Fruit fly (Drosophila melanogaster) whole organism, prepupa: ENCODE results near the gene CG13075.

Experiments
- Blimp-1 ChIP-seq: fragments of 200-800 bp; sonication (Bioruptor generic); optimal IDR thresholded peaks from 3 replicates; lab custom pipeline; 2017; ENCODE audit warnings: missing biosample characterization, missing genetic modification characterization, mild to moderate bottlenecking, moderate library complexity, missing genetic modification reagents
- CG10631 ChIP-seq: fragments of 200-800 bp; sonication (Bioruptor generic); optimal IDR thresholded peaks from 2 replicates; lab custom pipeline; 2016; ENCODE audit warnings: missing biosample characterization, missing genetic modification characterization
- CG11294 ChIP-seq: fragments of 200-800 bp; sonication (Bioruptor generic); IDR thresholded peaks from 2 replicates; pipeline ENCODE4 v1.3.6; 2022; ENCODE audit warnings: missing biosample characterization, missing genetic modification characterization
- CG11762 ChIP-seq: fragments of 200-800 bp; sonication (Bioruptor generic); optimal IDR thresholded peaks from 3 replicates; lab custom pipeline; 2016; ENCODE audit warnings: missing biosample characterization, missing genetic modification characterization; ENCODE audit not compliant: insufficient read depth
- CG11902 ChIP-seq: fragments of 200-800 bp; sonication (Bioruptor generic); optimal IDR thresholded peaks from 3 replicates; lab custom pipeline; 2016; ENCODE audit warnings: missing biosample characterization, missing genetic modification characterization
- CG15336 ChIP-seq: fragments of 200-800 bp; sonication (Bioruptor generic); IDR thresholded peaks from 2 replicates; pipeline ENCODE4 v1.3.6; 2022; ENCODE audit warnings: missing biosample characterization, missing genetic modification characterization
- CG16779 ChIP-seq: fragments of 200-800 bp; sonication (Bioruptor generic); optimal IDR thresholded peaks from 3 replicates; lab custom pipeline; 2017; ENCODE audit warnings: missing biosample characterization, mild to moderate bottlenecking, missing genetic modification characterization
- CG3032 ChIP-seq: fragments of 200-800 bp; optimal IDR thresholded peaks from 2 replicates; lab custom pipeline; 2019; ENCODE audit warnings: missing biosample characterization, mild to moderate bottlenecking, missing genetic modification characterization, moderate library complexity
- CG31627 ChIP-seq: fragments of 200-800 bp; sonication (Bioruptor generic); optimal IDR thresholded peaks from 3 replicates; lab custom pipeline; 2016; ENCODE audit warnings: missing biosample characterization, missing genetic modification characterization
- CG32006 ChIP-seq: fragments of 200-800 bp; sonication (Bioruptor generic); optimal IDR thresholded peaks from 3 replicates; lab custom pipeline; 2017; ENCODE audit warnings: missing biosample characterization, mild to moderate bottlenecking, missing genetic modification characterization
- CG34406 ChIP-seq: fragments of 200-800 bp; sonication (Bioruptor generic); optimal IDR thresholded peaks from 3 replicates; lab custom pipeline; 2016; ENCODE audit warnings: missing biosample characterization, missing genetic modification characterization
- CG3919 ChIP-seq: fragments of 200-800 bp; sonication (Bioruptor generic); optimal IDR thresholded peaks from 3 replicates; lab custom pipeline; 2016; ENCODE audit warnings: missing biosample characterization, missing genetic modification characterization
- CG4318 ChIP-seq: fragments of 200-800 bp; sonication (Bioruptor generic); optimal IDR thresholded peaks from 3 replicates; lab custom pipeline; 2017; ENCODE audit warnings: missing biosample characterization, mild to moderate bottlenecking, missing genetic modification characterization
- CG6163 ChIP-seq: fragments of 200-800 bp; sonication (Bioruptor generic); IDR thresholded peaks from 3 replicates; pipeline ENCODE4 v1.3.6; 2022; ENCODE audit warnings: missing biosample characterization, missing genetic modification characterization
- CG6276 ChIP-seq: fragments of 200-800 bp; sonication (Bioruptor generic); optimal IDR thresholded peaks from 2 replicates; lab custom pipeline; 2017; ENCODE audit warnings: missing biosample characterization, mild to moderate bottlenecking, missing genetic modification characterization
- CG6792 ChIP-seq: fragments of 200-800 bp; sonication (Bioruptor generic); optimal IDR thresholded peaks from 3 replicates; lab custom pipeline; 2016; ENCODE audit warnings: missing biosample characterization, missing genetic modification characterization
- CG6854 ChIP-seq: fragments of 200-800 bp; sonication (Bioruptor generic); optimal IDR thresholded peaks from 2 replicates; lab custom pipeline; 2017; ENCODE audit warnings: missing biosample characterization, mild to moderate bottlenecking, missing genetic modification characterization
- CG8119 ChIP-seq: fragments of 200-800 bp; sonication (Bioruptor generic); IDR thresholded peaks from 3 replicates; pipeline ENCODE4 v1.3.6; 2022; ENCODE audit warnings: missing biosample characterization, missing genetic modification characterization
- CG8632 ChIP-seq: fragments of 200-800 bp; sonication (Bioruptor generic); optimal IDR thresholded peaks from 3 replicates; lab custom pipeline; 2016; ENCODE audit warnings: missing biosample characterization, missing genetic modification characterization
- CG9139 ChIP-seq: fragments of 200-800 bp; sonication (Bioruptor generic); optimal IDR thresholded peaks from 3 replicates; lab custom pipeline; 2017; ENCODE audit warnings: missing biosample characterization, mild to moderate bottlenecking, missing genetic modification characterization
- Eip75B ChIP-seq: fragments of 200-800 bp; sonication (Bioruptor generic); optimal IDR thresholded peaks from 3 replicates; lab custom pipeline; 2016; ENCODE audit warnings: missing biosample characterization, missing genetic modification characterization
- Eip78C ChIP-seq: fragments of 200-800 bp; sonication (Bioruptor generic); peaks from one replicate; lab custom pipeline; 2016; ENCODE audit warnings: missing biosample characterization, missing genetic modification characterization
- Eip93F ChIP-seq: fragments of 200-800 bp; sonication (Bioruptor generic); optimal IDR thresholded peaks from 2 replicates; lab custom pipeline; 2016; ENCODE audit warnings: missing biosample characterization, mild to moderate bottlenecking, missing genetic modification characterization
- Ets96B ChIP-seq: fragments of 200-800 bp; optimal IDR thresholded peaks from 2 replicates; lab custom pipeline; 2019; ENCODE audit warnings: missing biosample characterization, mild to moderate bottlenecking, missing genetic modification characterization, moderate library complexity
- Hr39 ChIP-seq: fragments of 200-800 bp; sonication (Bioruptor generic); optimal IDR thresholded peaks from 2 replicates; lab custom pipeline; 2016; ENCODE audit warnings: missing biosample characterization, missing genetic modification characterization
- Hr4 ChIP-seq: fragments of 200-800 bp; sonication (Bioruptor generic); optimal IDR thresholded peaks from 3 replicates; lab custom pipeline; 2016; ENCODE audit warnings: missing biosample characterization, missing genetic modification characterization
- Lpt ChIP-seq: fragments of 200-800 bp; sonication (Bioruptor generic); optimal IDR thresholded peaks from 3 replicates; lab custom pipeline; 2016; ENCODE audit warnings: missing biosample characterization, missing genetic modification characterization
- Met ChIP-seq: fragments of 200-800 bp; sonication (Bioruptor generic); optimal IDR thresholded peaks from 3 replicates; lab custom pipeline; 2016; ENCODE audit warnings: missing biosample characterization, missing genetic modification characterization
- OdsH ChIP-seq: fragments of 200-800 bp; sonication (Bioruptor generic); optimal IDR thresholded peaks from 3 replicates; lab custom pipeline; 2016; ENCODE audit warnings: missing biosample characterization, missing genetic modification characterization
- Sox14 ChIP-seq: fragments of 200-800 bp; sonication (Bioruptor generic); optimal IDR thresholded peaks from 3 replicates; lab custom pipeline; 2016; ENCODE audit warnings: missing biosample characterization, missing genetic modification characterization
- Sox15 ChIP-seq: fragments of 200-800 bp; sonication (Bioruptor generic); optimal IDR thresholded peaks from 3 replicates; lab custom pipeline; 2016; ENCODE audit warnings: missing biosample characterization, missing genetic modification characterization
- achi ChIP-seq: fragments of 200-800 bp; sonication (Bioruptor generic); optimal IDR thresholded peaks from 3 replicates; lab custom pipeline; 2016; ENCODE audit warnings: missing biosample characterization, missing genetic modification characterization
- acj6 ChIP-seq: fragments of 200-800 bp; sonication (Bioruptor generic); optimal IDR thresholded peaks from 3 replicates; lab custom pipeline; 2016; ENCODE audit warnings: missing biosample characterization, missing genetic modification characterization
- eg ChIP-seq: fragments of 200-800 bp; sonication (Bioruptor generic); IDR thresholded peaks from 3 replicates; pipeline ENCODE4 v1.3.6; 2022; ENCODE audit warnings: missing biosample characterization, missing genetic modification characterization
- esn ChIP-seq: fragments of 200-800 bp; sonication (Bioruptor generic); optimal IDR thresholded peaks from 2 replicates; lab custom pipeline; 2016; ENCODE audit warnings: missing biosample characterization, mild to moderate bottlenecking, missing genetic modification characterization, moderate library complexity
- fd85E ChIP-seq: fragments of 200-800 bp; sonication (Bioruptor generic); optimal IDR thresholded peaks from 3 replicates; lab custom pipeline; 2016; ENCODE audit warnings: missing biosample characterization, missing genetic modification characterization
- fkh ChIP-seq: fragments of 200-800 bp; sonication (Bioruptor generic); optimal IDR thresholded peaks from 3 replicates; lab custom pipeline; 2017; ENCODE audit warnings: missing biosample characterization, mild to moderate bottlenecking, missing genetic modification characterization, moderate library complexity
- lz ChIP-seq: fragments of 200-800 bp; sonication (Bioruptor generic); optimal IDR thresholded peaks from 3 replicates; lab custom pipeline; 2016; ENCODE audit warnings: missing biosample characterization, missing genetic modification characterization
- net ChIP-seq: fragments of 200-800 bp; sonication (Bioruptor generic); optimal IDR thresholded peaks from 3 replicates; lab custom pipeline; 2016; ENCODE audit warnings: missing biosample characterization, missing genetic modification characterization
- pdm3 ChIP-seq: fragments of 200-800 bp; sonication (Bioruptor generic); optimal IDR thresholded peaks from 3 replicates; lab custom pipeline; 2016; ENCODE audit warnings: missing biosample characterization, missing genetic modification characterization
- salr ChIP-seq, 2 experiments: fragments of 200-800 bp; sonication (Bioruptor generic); optimal IDR thresholded peaks; 3 replicates each; lab custom pipeline; 2016 to 2018; ENCODE audit warnings: missing biosample characterization in 2 of 2, missing genetic modification characterization in 2 of 2, mild to moderate bottlenecking in 1 of 2
- ss ChIP-seq, 2 experiments: fragments of 200-800 bp; sonication (Bioruptor generic); optimal IDR thresholded peaks; 2 replicates in 1 of 2; 3 replicates in 1 of 2; lab custom pipeline; 2017 to 2018; ENCODE audit warnings: mild to moderate bottlenecking in 2 of 2, missing biosample characterization in 2 of 2, missing genetic modification characterization in 2 of 2, moderate library complexity in 1 of 2
- svp ChIP-seq: fragments of 200-800 bp; sonication (Bioruptor generic); peaks from one replicate; lab custom pipeline; 2016; ENCODE audit warnings: missing biosample characterization, missing genetic modification characterization
- topi ChIP-seq: fragments of 200-800 bp; sonication (Bioruptor generic); optimal IDR thresholded peaks from 3 replicates; lab custom pipeline; 2016; ENCODE audit warnings: missing biosample characterization, missing genetic modification characterization

CG13075 gene

DNA sequence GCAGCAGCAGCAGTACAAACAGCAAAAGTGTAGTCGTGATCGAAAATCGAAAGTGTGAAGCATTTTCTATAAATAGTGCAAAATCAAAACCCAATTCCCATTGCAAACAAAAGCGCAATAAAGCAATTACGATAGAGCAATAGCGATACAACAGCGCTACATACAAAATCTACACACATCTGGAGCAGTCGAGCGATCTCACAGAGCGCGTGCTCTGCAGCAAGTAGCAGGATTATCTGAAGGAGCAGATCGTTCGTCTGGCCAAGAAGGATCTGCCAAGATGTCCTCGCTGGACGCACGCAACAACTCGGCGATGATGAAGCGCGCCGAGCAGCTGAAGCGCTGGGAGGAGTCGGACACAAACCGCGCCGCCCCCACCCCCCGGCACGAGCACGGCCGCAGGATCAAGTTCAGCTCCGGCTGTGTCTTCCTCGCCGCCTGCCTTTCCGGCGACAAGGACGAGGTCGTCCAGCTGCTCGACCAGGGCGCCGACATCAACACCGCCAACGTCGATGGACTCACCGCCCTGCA lies 30.7 kb upstream of the CG13075 start:
- TF ChIP-seq Lpt (GFP tag; lab: Kevin White, UChicago) (no peak), CG3032 (tag; lab: Kevin White, UChicago) (no peak)

DNA sequence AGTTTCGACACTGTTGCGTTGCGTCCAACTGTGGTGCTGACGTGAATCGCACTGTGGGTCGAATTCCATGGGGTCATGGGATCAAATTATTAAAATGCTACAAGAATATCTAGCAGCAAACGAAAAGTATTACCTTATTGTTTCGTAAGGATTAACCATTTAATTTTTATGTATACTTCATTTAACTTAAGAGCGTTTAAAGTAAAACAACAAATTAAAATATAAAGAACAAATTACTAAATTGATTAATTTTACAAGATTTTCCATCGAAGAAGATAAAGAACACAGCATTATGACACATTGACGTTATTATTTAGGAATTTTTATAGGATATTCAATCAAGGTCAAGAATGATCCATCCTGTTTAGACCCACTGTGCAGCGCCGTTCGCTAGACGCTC lies 29.7 kb upstream of the CG13075 start:
- TF ChIP-seq Met (GFP tag; lab: Kevin White, UChicago) = peak; percentile 11
- peak; percentile 10 for TF ChIP-seq CG3919 (GFP tag; lab: Kevin White, UChicago)
- no peak for TF ChIP-seq Eip93F
- peak; percentile 24 for TF ChIP-seq Sox14 (GFP tag; lab: Kevin White, UChicago)
- TF ChIP-seq fd85E (GFP tag; lab: Kevin White, UChicago) = no peak
- TF ChIP-seq CG31627 = peak; percentile 23
- no peak for TF ChIP-seq Eip75B (GFP tag; lab: Kevin White, UChicago)
- peak; percentile 44 for TF ChIP-seq esn (GFP tag; lab: Kevin White, UChicago)
- peak; percentile 66 for TF ChIP-seq CG32006 (GFP tag; lab: Kevin White, UChicago)
- no peak for TF ChIP-seq ss (GFP tag; optimal IDR thresholded peaks at IDR 0.05; lab: Kevin White, UChicago)
- TF ChIP-seq Lpt (GFP tag; lab: Kevin White, UChicago) = peak; percentile 1
- peak; percentile 12 for TF ChIP-seq CG34406 (GFP tag; lab: Kevin White, UChicago)
- TF ChIP-seq Hr39 (GFP tag; lab: Kevin White, UChicago) = peak; percentile 16
- peak; percentile 61 for TF ChIP-seq svp (GFP tag; lab: Kevin White, UChicago)
- TF ChIP-seq CG11762 (GFP tag; lab: Kevin White, UChicago) = no peak
- TF ChIP-seq CG15336 = peak; percentile 71
- TF ChIP-seq Hr4 (GFP tag; lab: Kevin White, UChicago) = peak; percentile 58
- peak; percentile 49 for TF ChIP-seq net (GFP tag; lab: Kevin White, UChicago)
- TF ChIP-seq Sox15 (GFP tag; lab: Kevin White, UChicago) = peak; percentile 6
- no peak for TF ChIP-seq Blimp-1 (GFP tag; lab: Kevin White, UChicago)
- peak; percentile 25 for TF ChIP-seq acj6
- TF ChIP-seq pdm3 = peak; percentile 34
- peak; percentile 9 for TF ChIP-seq CG4318 (GFP tag; lab: Kevin White, UChicago)
- peak; percentile 42 for TF ChIP-seq CG6276 (GFP tag; lab: Kevin White, UChicago)
- TF ChIP-seq topi (GFP tag; lab: Kevin White, UChicago) = peak; percentile 12
- TF ChIP-seq CG8119 (GFP tag; lab: Robert Waterston, UW) = peak; percentile 71; the same call in 2 of the 3 replicates
- peak; percentile 6 for TF ChIP-seq Ets96B (tag; lab: Kevin White, UChicago)
- peak; percentile 4 for TF ChIP-seq lz
- TF ChIP-seq OdsH (GFP tag; lab: Kevin White, UChicago) = peak; percentile 40
- 0 out of 3 replicates have a peak, but pooled peaks have one; percentile 48 for TF ChIP-seq eg
- TF ChIP-seq Eip78C (GFP tag; lab: Kevin White, UChicago) = peak; percentile 71
- no peak for TF ChIP-seq CG6792 (GFP tag; lab: Kevin White, UChicago)
- peak; percentile 40 for TF ChIP-seq achi (GFP tag; lab: Kevin White, UChicago)
- TF ChIP-seq, all 60 proteins: peak for 26

DNA sequence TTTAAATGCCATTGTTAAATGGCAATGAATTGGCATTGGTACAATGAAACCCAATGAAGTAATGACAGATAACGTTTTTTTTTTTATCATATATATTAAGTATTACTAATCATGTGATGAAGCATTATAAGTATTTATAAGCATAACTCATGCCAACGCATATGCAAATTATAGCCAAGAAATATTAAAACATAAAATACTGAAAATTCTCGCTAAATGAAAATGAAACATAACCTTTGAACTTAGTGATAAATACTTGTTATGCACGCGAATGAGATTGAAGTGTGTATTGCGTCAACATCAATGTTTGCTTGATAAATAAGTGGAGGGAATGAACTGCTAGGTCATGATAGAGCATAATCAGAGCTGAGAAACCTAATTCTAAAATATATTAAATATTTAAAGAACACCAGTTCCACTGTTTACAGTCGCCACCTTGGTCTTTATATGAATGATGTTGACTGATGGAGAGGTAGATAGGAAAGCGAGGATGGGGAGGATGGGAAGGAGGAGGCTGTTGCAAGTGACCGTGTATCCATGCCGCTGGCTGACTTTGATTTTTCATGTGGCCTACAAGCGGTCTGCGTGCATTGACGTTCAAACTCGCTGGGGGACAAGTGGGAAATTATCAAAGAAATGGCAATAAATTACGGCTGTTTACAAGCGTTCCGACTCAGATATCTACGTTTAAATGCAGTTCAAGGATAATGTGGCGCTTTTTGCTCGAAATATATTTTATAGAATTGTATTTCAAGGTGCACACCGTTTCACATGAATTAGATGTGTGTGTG lies 27.5 kb upstream of the CG13075 start:
- TF ChIP-seq Ets96B (tag; lab: Kevin White, UChicago) (no peak), Hr39 (GFP tag; lab: Kevin White, UChicago) (no peak), CG34406 (GFP tag; lab: Kevin White, UChicago) (no peak), esn (GFP tag; lab: Kevin White, UChicago) (no peak), Eip93F (no peak), ss (GFP tag; optimal IDR thresholded peaks at IDR 0.05; lab: Kevin White, UChicago) (no peak), CG8119 (GFP tag; lab: Robert Waterston, UW) (no peak), Lpt (GFP tag; lab: Kevin White, UChicago) (no peak), CG6163 (no peak), achi (GFP tag; lab: Kevin White, UChicago) (no peak), CG16779 (tag; lab: Kevin White, UChicago) (no peak), CG11902 (no peak), CG11294 (GFP tag; lab: Robert Waterston, UW) (no peak), CG6276 (GFP tag; lab: Kevin White, UChicago) (peak; percentile 23), CG10631 (GFP tag; lab: Kevin White, UChicago) (no peak), CG8632 (GFP tag; lab: Kevin White, UChicago) (no peak), Sox15 (GFP tag; lab: Kevin White, UChicago) (no peak), salr (GFP tag; optimal IDR thresholded peaks at IDR 0.05; lab: Kevin White, UChicago) (peak in 1 of 2 experiments; percentile 17), CG9139 (GFP tag; lab: Kevin White, UChicago) (no peak), Eip78C (GFP tag; lab: Kevin White, UChicago) (peak; percentile 54), CG4318 (GFP tag; lab: Kevin White, UChicago) (no peak), CG3919 (GFP tag; lab: Kevin White, UChicago) (no peak), svp (GFP tag; lab: Kevin White, UChicago) (peak; percentile 61), Eip75B (GFP tag; lab: Kevin White, UChicago) (no peak), fkh (GFP tag; lab: Kevin White, UChicago) (peak; percentile 62), net (GFP tag; lab: Kevin White, UChicago) (peak; percentile 28), eg (no peak), CG6854 (GFP tag; lab: Kevin White, UChicago) (no peak)
